Worm (Caenorhabditis elegans): ENCODE data around the gene pgp-10.

- TF ChIP-seq hmg-4 (GFP tag; optimal IDR thresholded peaks at IDR 0.05) (no peak), hmbx-1 (tag; optimal IDR thresholded peaks at IDR 0.05) (no peak), ceh-13 (GFP tag; optimal IDR thresholded peaks at IDR 0.05) (no peak), ama-1 (optimal IDR thresholded peaks at IDR 0.05) (no peak)
Measured at ce11 chrX:7153460-7153859, 5.4 kb upstream of the pgp-10 start.

Data from whole organism, early embryonic.